Fruit fly (Drosophila melanogaster) Kc167 (cell line): Measurements from ENCODE around the gene Gycalpha99B.

Experiments
- insv ChIP-seq: fragments of >200 bp; optimal IDR thresholded peaks from 3 replicates; lab custom pipeline; 2018; ENCODE audit warnings: missing external identifiers
- psq ChIP-seq: fragments of >200 bp; optimal IDR thresholded peaks from 2 replicates; lab custom pipeline; 2017; ENCODE audit warnings: missing external identifiers

dm6 chr3R:29726277-29726676, 44.0 kb downstream of the Gycalpha99B start:
- TF ChIP-seq psq (lab: Kevin White, UChicago) (no peak), insv (lab: Kevin White, UChicago) (no peak)
